Worm (Caenorhabditis elegans) whole organism, mixed stage, embryonic: Measurements from ENCODE around the gene C05C12.1.

Experiments used
- elt-1 ChIP-seq: sonication (generic microtip); optimal IDR thresholded peaks from 2 replicates; lab custom pipeline; 2017; ENCODE audit warnings: missing genetic modification characterization, mild to moderate bottlenecking, missing compliant biosample characterization, antibody characterized with exemption, moderate library complexity, borderline replicate concordance; ENCODE audit not compliant: insufficient read depth
- sptf-1 ChIP-seq: sonication (generic microtip); optimal IDR thresholded peaks from 2 replicates; lab custom pipeline; 2017; ENCODE audit warnings: mild to moderate bottlenecking, missing genetic modification characterization, moderate library complexity, missing compliant biosample characterization

DNA sequence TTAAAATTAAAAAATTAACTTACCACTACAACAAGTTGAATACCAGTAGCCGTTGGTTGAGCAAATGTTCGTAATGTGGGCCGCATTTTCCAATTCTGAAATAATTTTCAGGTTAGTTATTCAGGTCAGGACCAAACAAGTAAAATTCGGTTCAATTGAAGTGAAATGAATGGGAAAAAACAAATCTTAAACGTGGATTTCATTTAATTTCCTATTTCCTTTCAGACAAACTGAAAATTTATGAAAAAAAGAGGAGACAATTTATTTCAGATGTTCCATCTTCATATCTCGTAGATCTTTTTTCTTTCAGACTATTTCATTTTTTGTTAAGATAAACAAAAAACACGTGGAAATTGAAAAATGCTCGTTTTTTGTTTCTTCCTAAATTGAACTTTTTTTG lies 12.4 kb upstream of the C05C12.1 start, which contains the start of gene C05C12.6:
- no peak for TF ChIP-seq elt-1 (tag; lab: Kevin White, UChicago)
- no peak for TF ChIP-seq sptf-1 (tag; lab: Kevin White, UChicago)
